Worm (Caenorhabditis elegans) whole organism, L3 larva: ENCODE results near the gene F40H3.3.

Source experiments
- R02D3.7 ChIP-seq: fragments of 150-350 bp; optimal IDR thresholded peaks from 2 replicates; lab custom pipeline; 2014; ENCODE audit warnings: missing biosample characterization, missing genetic modification characterization
- ZK546.5 ChIP-seq: sonication (generic microtip); optimal IDR thresholded peaks from 2 replicates; lab custom pipeline; 2017; ENCODE audit warnings: missing biosample characterization, missing genetic modification characterization
- aly-2 ChIP-seq: fragments of 150-350 bp; optimal IDR thresholded peaks from 2 replicates; lab custom pipeline; 2014; ENCODE audit warnings: missing biosample characterization, missing genetic modification characterization
- ama-1 ChIP-seq: fragments of 150-350 bp; optimal IDR thresholded peaks from 2 replicates; lab custom pipeline; 2018
- ceh-28 ChIP-seq: fragments of 150-350 bp; optimal IDR thresholded peaks from 2 replicates; lab custom pipeline; 2014; ENCODE audit warnings: missing biosample characterization, missing genetic modification reagents, missing genetic modification characterization
- ceh-82 ChIP-seq: fragments of 150-350 bp; optimal IDR thresholded peaks from 2 replicates; lab custom pipeline; 2014; ENCODE audit warnings: missing biosample characterization, missing genetic modification characterization
- ceh-9 ChIP-seq: sonication (generic microtip); optimal IDR thresholded peaks from 2 replicates; lab custom pipeline; 2018; ENCODE audit warnings: missing biosample characterization, missing genetic modification characterization
- daf-12 ChIP-seq: fragments of 150-350 bp; optimal IDR thresholded peaks from 2 replicates; lab custom pipeline; 2014; ENCODE audit warnings: missing biosample characterization, missing genetic modification reagents, missing genetic modification characterization
- egl-5 ChIP-seq: fragments of 150-350 bp; optimal IDR thresholded peaks from 2 replicates; lab custom pipeline; 2017; ENCODE audit warnings: missing biosample characterization, missing genetic modification reagents, missing genetic modification characterization, inconsistent platforms
- elt-1 ChIP-seq: fragments of 150-350 bp; optimal IDR thresholded peaks from 2 replicates; lab custom pipeline; 2014; ENCODE audit warnings: missing biosample characterization, missing genetic modification characterization
- elt-3 ChIP-seq, 3 experiments: fragments of 150-350 bp in 1 of 3; sonication (generic microtip) in 2 of 3; optimal IDR thresholded peaks; 2 replicates in 2 of 3; 4 replicates in 1 of 3; lab custom pipeline; 2014 to 2017; ENCODE audit warnings: missing biosample characterization in 3 of 3, missing genetic modification characterization in 3 of 3
- eor-1 ChIP-seq, 2 experiments: fragments of 150-350 bp; optimal IDR thresholded peaks; 2 replicates each; lab custom pipeline; 2014 to 2018; ENCODE audit warnings: missing biosample characterization in 2 of 2, missing genetic modification characterization in 2 of 2
- fkh-10 ChIP-seq: sonication (generic microtip); optimal IDR thresholded peaks from 2 replicates; lab custom pipeline; 2017; ENCODE audit warnings: missing biosample characterization, missing genetic modification reagents, missing genetic modification characterization
- fos-1 ChIP-seq: fragments of 150-350 bp; optimal IDR thresholded peaks from 2 replicates; lab custom pipeline; 2014; ENCODE audit warnings: missing biosample characterization, missing genetic modification characterization
- hmg-11 ChIP-seq: sonication (generic microtip); optimal IDR thresholded peaks from 2 replicates; lab custom pipeline; 2016; ENCODE audit warnings: missing genetic modification characterization, missing compliant biosample characterization
- jun-1 ChIP-seq: fragments of 150-350 bp; optimal IDR thresholded peaks from 2 replicates; lab custom pipeline; 2014; ENCODE audit warnings: missing biosample characterization, missing genetic modification reagents, missing genetic modification characterization
- lin-39 ChIP-seq: fragments of 150-350 bp; optimal IDR thresholded peaks from 2 replicates; lab custom pipeline; 2018; ENCODE audit warnings: missing biosample characterization, missing genetic modification reagents, missing genetic modification characterization
- mdl-1 ChIP-seq: fragments of 150-350 bp; optimal IDR thresholded peaks from 2 replicates; lab custom pipeline; 2014; ENCODE audit warnings: missing biosample characterization, missing genetic modification characterization
- mml-1 ChIP-seq: fragments of 150-350 bp; sonication (generic microtip); optimal IDR thresholded peaks from 3 replicates; lab custom pipeline; 2014; ENCODE audit warnings: missing biosample characterization, missing genetic modification characterization
- nfya-1 ChIP-seq: sonication (generic microtip); optimal IDR thresholded peaks from 2 replicates; lab custom pipeline; 2017; ENCODE audit warnings: missing genetic modification characterization, mild to moderate bottlenecking, missing compliant biosample characterization, antibody characterized with exemption, moderate library complexity; ENCODE audit not compliant: insufficient read depth
- nhr-11 ChIP-seq: fragments of 150-350 bp; optimal IDR thresholded peaks from 2 replicates; lab custom pipeline; 2014; ENCODE audit warnings: missing biosample characterization, missing genetic modification characterization
- nhr-12 ChIP-seq: fragments of 150-350 bp; optimal IDR thresholded peaks from 2 replicates; lab custom pipeline; 2014; ENCODE audit warnings: missing biosample characterization, missing genetic modification characterization
- nhr-23 ChIP-seq: fragments of 150-350 bp; optimal IDR thresholded peaks from 2 replicates; lab custom pipeline; 2014; ENCODE audit warnings: missing biosample characterization, missing genetic modification reagents, missing genetic modification characterization
- nhr-25 ChIP-seq: sonication (generic microtip); optimal IDR thresholded peaks from 2 replicates; lab custom pipeline; 2017; ENCODE audit warnings: missing biosample characterization, missing genetic modification characterization
- nhr-28 ChIP-seq: fragments of 150-350 bp; optimal IDR thresholded peaks from 2 replicates; lab custom pipeline; 2014; ENCODE audit warnings: missing biosample characterization, missing genetic modification characterization
- nhr-43 ChIP-seq: sonication (generic microtip); optimal IDR thresholded peaks from 2 replicates; lab custom pipeline; 2016; ENCODE audit warnings: mild to moderate bottlenecking, missing genetic modification characterization, missing compliant biosample characterization; ENCODE audit not compliant: poor library complexity, severe bottlenecking
- nhr-67 ChIP-seq: fragments of 150-350 bp; optimal IDR thresholded peaks from 2 replicates; lab custom pipeline; 2014; ENCODE audit warnings: missing biosample characterization, missing genetic modification characterization
- nhr-77 ChIP-seq: fragments of 150-350 bp; optimal IDR thresholded peaks from 2 replicates; lab custom pipeline; 2014; ENCODE audit warnings: missing biosample characterization, missing genetic modification characterization
- pha-4 ChIP-seq: fragments of 150-350 bp; optimal IDR thresholded peaks from 2 replicates; lab custom pipeline; 2014; ENCODE audit warnings: missing biosample characterization, missing genetic modification reagents, missing genetic modification characterization
- sea-2 ChIP-seq: fragments of 150-350 bp; sonication (generic microtip); optimal IDR thresholded peaks from 4 replicates; lab custom pipeline; 2014; ENCODE audit warnings: missing biosample characterization, missing genetic modification reagents, missing genetic modification characterization
- skn-1 ChIP-seq: fragments of 150-350 bp; optimal IDR thresholded peaks from 2 replicates; lab custom pipeline; 2014; ENCODE audit warnings: missing biosample characterization, missing genetic modification characterization
- tbx-2 ChIP-seq: sonication (generic microtip); optimal IDR thresholded peaks from 2 replicates; lab custom pipeline; 2016; ENCODE audit warnings: mild to moderate bottlenecking, missing genetic modification characterization, missing compliant biosample characterization
- ztf-11 ChIP-seq: fragments of 150-350 bp; optimal IDR thresholded peaks from 2 replicates; lab custom pipeline; 2014; ENCODE audit warnings: missing biosample characterization, missing genetic modification characterization
- ztf-4 ChIP-seq: fragments of 150-350 bp; optimal IDR thresholded peaks from 2 replicates; lab custom pipeline; 2014; ENCODE audit warnings: missing biosample characterization, missing genetic modification characterization

F40H3.3 gene

ce11 chrII:6149434-6149833, 21.9 kb upstream of the F40H3.3 start:
- TF ChIP-seq lin-39 (tag; lab: Kevin White, UChicago): no peak
- TF ChIP-seq fkh-10: peak; percentile 75
- TF ChIP-seq nfya-1: peak; percentile 22
- TF ChIP-seq nhr-28: no peak

ce11 chrII:6158111-6158510, 13.2 kb upstream of the F40H3.3 start:
- TF ChIP-seq ceh-82 (tag; lab: Kevin White, UChicago) (no peak), nhr-11 (tag; lab: Kevin White, UChicago) (no peak), aly-2 (tag; lab: Kevin White, UChicago) (no peak), R02D3.7 (tag; lab: Kevin White, UChicago) (no peak), nhr-23 (tag; lab: Kevin White, UChicago) (no peak)

ce11 chrII:6160994-6161393, 10.3 kb upstream of the F40H3.3 start, which contains the start of gene exp-1:
Gene exp-1 (minus strand): TSS chrII:6161094.
- TF ChIP-seq nhr-77 (tag; lab: Kevin White, UChicago) (no peak), elt-3 (tag; optimal IDR thresholded peaks at IDR 0.05; lab: Kevin White, UChicago) (no peak), nhr-11 (tag; lab: Kevin White, UChicago) (no peak), hmg-11 (tag; lab: Kevin White, UChicago) (no peak), nhr-12 (tag; lab: Kevin White, UChicago) (no peak), elt-1 (tag; lab: Kevin White, UChicago) (no peak), sea-2 (GFP tag; lab: Kevin White, UChicago) (no peak), nhr-43 (no peak), mml-1 (tag; lab: Kevin White, UChicago) (no peak), ceh-82 (tag; lab: Kevin White, UChicago) (no peak), tbx-2 (tag; lab: Kevin White, UChicago) (no peak), pha-4 (tag; lab: Kevin White, UChicago) (no peak), eor-1 (tag; optimal IDR thresholded peaks at IDR 0.05; lab: Kevin White, UChicago) (no peak), daf-12 (tag; lab: Kevin White, UChicago) (no peak), ama-1 (no peak), ztf-4 (tag; lab: Kevin White, UChicago) (no peak), nfya-1 (no peak)

ce11 chrII:6165152-6165551, 6.2 kb upstream of the F40H3.3 start:
- TF ChIP-seq fos-1 (tag; lab: Kevin White, UChicago) (no peak), mdl-1 (tag; lab: Kevin White, UChicago) (no peak), fkh-10 (peak; percentile 68)

DNA sequence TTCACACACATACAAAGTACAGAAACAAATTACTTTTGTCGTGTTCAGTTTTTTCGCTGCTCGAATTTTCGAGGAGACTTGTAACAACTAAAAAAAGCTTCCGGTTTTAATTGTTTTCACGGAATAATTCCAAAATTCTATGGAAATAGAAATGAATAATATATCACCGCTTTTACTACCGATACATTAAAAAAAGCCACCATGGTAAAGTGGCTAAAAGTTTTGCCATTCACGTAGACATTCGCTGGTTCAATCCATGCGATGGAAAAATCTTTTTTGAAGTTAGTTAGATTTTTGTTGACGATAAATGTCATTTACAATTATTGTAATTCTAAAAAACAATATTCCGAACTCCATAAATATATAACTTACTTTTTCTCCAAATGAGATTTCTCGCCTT, 2.6 kb upstream of the F40H3.3 start:
- TF ChIP-seq tbx-2 (tag; lab: Kevin White, UChicago) (no peak), skn-1 (tag; lab: Kevin White, UChicago) (no peak), nhr-23 (tag; lab: Kevin White, UChicago) (no peak), nhr-12 (tag; lab: Kevin White, UChicago) (no peak), ceh-28 (no peak), mml-1 (tag; lab: Kevin White, UChicago) (no peak), ceh-9 (tag; lab: Kevin White, UChicago) (no peak), elt-1 (tag; lab: Kevin White, UChicago) (no peak), elt-3 (tag; optimal IDR thresholded peaks at IDR 0.05; lab: Kevin White, UChicago) (no peak)

ce11 chrII:6169156-6169555, 2.2 kb upstream of the F40H3.3 start, which contains the start of gene hst-3.1:
Gene hst-3.1 (minus strand): TSS chrII:6169256.
- TF ChIP-seq nhr-25 (tag; lab: Kevin White, UChicago) (no peak), jun-1 (tag; lab: Kevin White, UChicago) (no peak), ztf-11 (tag; lab: Kevin White, UChicago) (no peak), pha-4 (tag; lab: Kevin White, UChicago) (no peak), ZK546.5 (tag; lab: Kevin White, UChicago) (no peak), nhr-67 (tag; lab: Kevin White, UChicago) (no peak), nhr-12 (tag; lab: Kevin White, UChicago) (no peak), ztf-4 (tag; lab: Kevin White, UChicago) (no peak), egl-5 (tag; lab: Kevin White, UChicago) (no peak), nhr-77 (tag; lab: Kevin White, UChicago) (no peak), mdl-1 (tag; lab: Kevin White, UChicago) (no peak), tbx-2 (tag; lab: Kevin White, UChicago) (no peak), ama-1 (no peak)
